Worm (Caenorhabditis elegans) whole organism, young adult: ENCODE measurements around the gene pat-6.

Source experiments
- B0019.2 ChIP-seq: fragments of 200-800 bp; sonication (Bioruptor generic); conservative IDR thresholded peaks from 2 replicates; pipeline ENCODE4 v1.3.6; 2022; ENCODE audit warnings: missing genetic modification reagents, missing genetic modification characterization, missing compliant biosample characterization
- F52B5.7 ChIP-seq: sonication (generic microtip); optimal IDR thresholded peaks from 2 replicates; lab custom pipeline; 2016; ENCODE audit warnings: mild to moderate bottlenecking, missing genetic modification characterization, missing compliant biosample characterization
- F55B11.4 ChIP-seq: sonication (generic microtip); optimal IDR thresholded peaks from 2 replicates; lab custom pipeline; 2016; ENCODE audit warnings: missing compliant biosample characterization, missing genetic modification characterization, borderline replicate concordance; ENCODE audit not compliant: insufficient read depth
- F57A8.1 ChIP-seq: fragments of 200-800 bp; sonication (Bioruptor generic); optimal IDR thresholded peaks from 2 replicates; lab custom pipeline; 2018; ENCODE audit warnings: mild to moderate bottlenecking, missing genetic modification characterization, moderate library complexity, missing compliant biosample characterization
- K12H6.12 ChIP-seq: fragments of 200-800 bp; sonication (Bioruptor generic); optimal IDR thresholded peaks from 2 replicates; lab custom pipeline; 2018; ENCODE audit warnings: mild to moderate bottlenecking, missing genetic modification characterization, missing compliant biosample characterization
- Y56A3A.18 ChIP-seq: fragments of 200-800 bp; sonication (Bioruptor generic); IDR thresholded peaks from 2 replicates; pipeline ENCODE4 v1.3.6; 2022; ENCODE audit warnings: missing genetic modification reagents, missing genetic modification characterization, missing compliant biosample characterization
- akir-1 ChIP-seq: fragments of 200-800 bp; sonication (Bioruptor generic); optimal IDR thresholded peaks from 2 replicates; lab custom pipeline; 2018; ENCODE audit warnings: mild to moderate bottlenecking, missing genetic modification characterization, moderate library complexity, missing compliant biosample characterization
- aptf-2 ChIP-seq: fragments of 200-800 bp; sonication (Bioruptor generic); conservative IDR thresholded peaks from 2 replicates; pipeline ENCODE4 v1.3.6; 2022; ENCODE audit warnings: missing genetic modification reagents, missing genetic modification characterization, missing compliant biosample characterization
- athp-1 ChIP-seq: sonication (generic microtip); optimal IDR thresholded peaks from 2 replicates; lab custom pipeline; 2017; ENCODE audit warnings: mild to moderate bottlenecking, missing genetic modification characterization, missing compliant biosample characterization
- ccch-3 ChIP-seq: fragments of 200-800 bp; sonication (Bioruptor generic); optimal IDR thresholded peaks from 2 replicates; lab custom pipeline; 2018; ENCODE audit warnings: mild to moderate bottlenecking, missing genetic modification characterization, missing compliant biosample characterization
- cebp-1 ChIP-seq, 2 experiments: fragments of 200-800 bp in 1 of 2; sonication (Bioruptor generic) in 1 of 2; sonication (generic microtip) in 1 of 2; IDR thresholded peaks in 1 of 2; optimal IDR thresholded peaks in 1 of 2; 2 replicates each; pipeline versions ENCODE4 v1.3.6 to Lab custom; 2017 to 2022; ENCODE audit warnings: missing compliant biosample characterization in 2 of 2, missing genetic modification characterization in 2 of 2, mild to moderate bottlenecking in 1 of 2, missing genetic modification reagents in 1 of 2, moderate library complexity in 1 of 2
- ceh-40 ChIP-seq: fragments of 200-800 bp; sonication (Bioruptor generic); IDR thresholded peaks from 2 replicates; pipeline ENCODE4 v1.3.6; 2022; ENCODE audit warnings: missing genetic modification characterization, missing compliant biosample characterization
- die-1 ChIP-seq: sonication (generic microtip); optimal IDR thresholded peaks from 2 replicates; lab custom pipeline; 2016; ENCODE audit warnings: missing genotype, mild to moderate bottlenecking, missing genetic modification characterization, missing compliant biosample characterization
- egrh-3 ChIP-seq: fragments of 200-800 bp; sonication (Bioruptor generic); IDR thresholded peaks from 2 replicates; pipeline ENCODE4 v1.3.6; 2022; ENCODE audit warnings: missing genetic modification reagents, missing genetic modification characterization, missing compliant biosample characterization
- fkh-3 ChIP-seq: sonication (generic microtip); optimal IDR thresholded peaks from 2 replicates; lab custom pipeline; 2016; ENCODE audit warnings: mild to moderate bottlenecking, missing genetic modification characterization, missing compliant biosample characterization
- hmg-1.2 ChIP-seq: fragments of 200-800 bp; sonication (Bioruptor generic); IDR thresholded peaks from 2 replicates; pipeline ENCODE4 v1.3.6; 2022; ENCODE audit warnings: missing genetic modification reagents, missing genetic modification characterization, missing compliant biosample characterization
- hmg-20 ChIP-seq: fragments of 200-800 bp; sonication (Bioruptor generic); IDR thresholded peaks from 2 replicates; pipeline ENCODE4 v1.3.6; 2022; ENCODE audit warnings: missing genetic modification reagents, missing genetic modification characterization, missing compliant biosample characterization
- let-526 ChIP-seq: fragments of 200-800 bp; sonication (Bioruptor generic); IDR thresholded peaks from 2 replicates; pipeline ENCODE4 v1.3.6; 2022; ENCODE audit warnings: missing genetic modification reagents, missing genetic modification characterization, missing compliant biosample characterization
- lin-26 ChIP-seq: fragments of 200-800 bp; sonication (Bioruptor generic); IDR thresholded peaks from 2 replicates; pipeline ENCODE4 v1.3.6; 2022; ENCODE audit warnings: missing genetic modification reagents, missing genetic modification characterization, missing compliant biosample characterization
- lin-35 ChIP-seq, 3 experiments: fragments of 150-350 bp in 2 of 3; sonication (generic microtip) in 1 of 3; optimal IDR thresholded peaks; 2 replicates each; lab custom pipeline; 2014 to 2018; ENCODE audit warnings: missing biosample characterization in 3 of 3, missing genetic modification characterization in 3 of 3, missing genetic modification reagents in 3 of 3
- lsl-1 ChIP-seq: fragments of 200-800 bp; sonication (Bioruptor generic); optimal IDR thresholded peaks from 2 replicates; lab custom pipeline; 2018; ENCODE audit warnings: mild to moderate bottlenecking, missing genetic modification characterization, moderate library complexity, missing compliant biosample characterization
- mcd-1 ChIP-seq: fragments of 200-800 bp; sonication (Bioruptor generic); IDR thresholded peaks from 2 replicates; pipeline ENCODE4 v1.3.6; 2022; ENCODE audit warnings: missing genetic modification reagents, missing genetic modification characterization, missing compliant biosample characterization
- nfya-1 ChIP-seq: sonication (generic microtip); optimal IDR thresholded peaks from 2 replicates; lab custom pipeline; 2017; ENCODE audit warnings: antibody characterized with exemption, missing compliant biosample characterization, missing genetic modification characterization, borderline replicate concordance; ENCODE audit not compliant: insufficient read depth
- nhr-80 ChIP-seq: sonication (generic microtip); optimal IDR thresholded peaks from 2 replicates; lab custom pipeline; 2016; ENCODE audit warnings: missing genetic modification characterization, missing compliant biosample characterization
- rec-8 ChIP-seq, 2 experiments: sonication (generic microtip); optimal IDR thresholded peaks; 2 replicates each; lab custom pipeline; 2016; ENCODE audit warnings: mild to moderate bottlenecking in 2 of 2, missing genetic modification characterization in 2 of 2, missing genetic modification reagents in 2 of 2, missing genotype in 2 of 2, missing biosample characterization in 1 of 2, missing compliant biosample characterization in 1 of 2, moderate library complexity in 1 of 2
- rpc-1 ChIP-seq, 2 experiments: fragments of 150-350 bp in 1 of 2; sonication (generic microtip) in 1 of 2; optimal IDR thresholded peaks; 2 replicates each; lab custom pipeline; 2014 to 2018; ENCODE audit warnings: missing biosample characterization in 1 of 2, missing genetic modification characterization in 1 of 2, missing genetic modification reagents in 1 of 2, missing genotype in 1 of 2
- snpc-4 ChIP-seq, 5 experiments: fragments of 150-350 bp in 1 of 5; sonication (generic microtip) in 4 of 5; optimal IDR thresholded peaks; 2 replicates each; lab custom pipeline; 2014 to 2018; ENCODE audit warnings: missing genetic modification characterization in 5 of 5, missing biosample characterization in 3 of 5, antibody characterized with exemption in 2 of 5, mild to moderate bottlenecking in 2 of 5, missing compliant biosample characterization in 2 of 5, missing genotype in 2 of 5, moderate library complexity in 2 of 5, missing genetic modification reagents in 1 of 5
- sptf-2 ChIP-seq: fragments of 200-800 bp; sonication (Bioruptor generic); optimal IDR thresholded peaks from 2 replicates; lab custom pipeline; 2018; ENCODE audit warnings: mild to moderate bottlenecking, missing genetic modification characterization, missing compliant biosample characterization
- ztf-22 ChIP-seq: fragments of 200-800 bp; sonication (Bioruptor generic); optimal IDR thresholded peaks from 2 replicates; lab custom pipeline; 2018; ENCODE audit warnings: mild to moderate bottlenecking, missing genetic modification characterization, moderate library complexity, missing compliant biosample characterization
- ztf-3 ChIP-seq: fragments of 200-800 bp; sonication (Bioruptor generic); optimal IDR thresholded peaks from 2 replicates; lab custom pipeline; 2018; ENCODE audit warnings: mild to moderate bottlenecking, missing genetic modification characterization, missing compliant biosample characterization

The pat-6 gene

DNA sequence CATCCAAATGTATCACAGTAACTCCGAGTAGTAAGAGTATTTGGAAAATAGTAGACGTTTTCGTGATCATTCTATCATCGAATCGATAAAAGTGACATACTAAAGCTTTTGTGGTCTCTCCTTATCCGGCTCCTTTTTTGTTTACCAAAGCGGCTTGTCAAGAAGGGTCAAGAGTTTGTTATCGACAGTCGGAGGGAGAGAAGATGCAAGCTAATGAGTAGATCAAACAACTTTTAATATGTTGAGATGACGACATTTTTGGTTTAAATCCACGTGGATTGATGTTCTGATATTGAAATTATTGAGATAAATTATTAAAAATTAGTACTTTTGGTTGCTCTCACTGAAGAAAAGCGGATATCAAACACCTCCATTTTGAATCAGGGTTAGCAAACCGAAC is 27.3 kb upstream of the pat-6 start, which contains the start of gene T21D12.7:
Gene T21D12.7 (minus strand): TSS at position 101 of the 400 bp plus-strand sequence.
- TF ChIP-seq K12H6.12 (tag; lab: Kevin White, UChicago) = no peak
- TF ChIP-seq athp-1 (tag; lab: Kevin White, UChicago) = no peak
- TF ChIP-seq lin-35 (GFP tag; optimal IDR thresholded peaks at IDR 0.05; lab: Kevin White, UChicago) = peak in 1 of 3 experiments; percentile 36
- TF ChIP-seq nhr-80 = no peak
- no peak for TF ChIP-seq rpc-1 (optimal IDR thresholded peaks at IDR 0.05; lab: Kevin White, UChicago)
- TF ChIP-seq rpc-1 (tag; optimal IDR thresholded peaks at IDR 0.05; lab: Kevin White, UChicago) = no peak
- no peak for TF ChIP-seq B0019.2 (GFP tag; lab: Robert Waterston, UW)

ce11 chrIV:290387-290786 is 26.4 kb upstream of the pat-6 start:
- TF ChIP-seq hmg-20 = no peak
- TF ChIP-seq ztf-3 = no peak
- no peak for TF ChIP-seq snpc-4 (GFP tag; optimal IDR thresholded peaks at IDR 0.05; lab: Kevin White, UChicago)
- TF ChIP-seq snpc-4 (tag; optimal IDR thresholded peaks at IDR 0.05; lab: Kevin White, UChicago) = no peak
- TF ChIP-seq sptf-2 (GFP tag; lab: Kevin White, UChicago) = no peak
- TF ChIP-seq, all 124 proteins: peak for 0

ce11 chrIV:288027-288426 is 24.0 kb upstream of the pat-6 start, which contains the start of gene T21D12.14:
Gene T21D12.14, minus strand, starts transcription at chrIV:288127.
- TF ChIP-seq lin-26 = no peak
- TF ChIP-seq F52B5.7 (tag; lab: Kevin White, UChicago) = no peak
- TF ChIP-seq fkh-3 (tag; lab: Kevin White, UChicago) = no peak
- no peak for TF ChIP-seq ztf-22 (GFP tag; lab: Kevin White, UChicago)
- TF ChIP-seq lsl-1 (GFP tag; lab: Kevin White, UChicago) = no peak

- TF ChIP-seq lin-26 (no peak), ztf-22 (GFP tag; lab: Kevin White, UChicago) (no peak), hmg-1.2 (GFP tag; lab: Robert Waterston, UW) (no peak), F57A8.1 (GFP tag; lab: Kevin White, UChicago) (no peak), die-1 (tag; lab: Kevin White, UChicago) (no peak), K12H6.12 (tag; lab: Kevin White, UChicago) (no peak), F55B11.4 (no peak), Y56A3A.18 (no peak), rec-8 (tag; optimal IDR thresholded peaks at IDR 0.05; lab: Kevin White, UChicago) (no peak), let-526 (GFP tag; lab: Robert Waterston, UW) (no peak), ceh-40 (GFP tag; lab: Robert Waterston, UW) (no peak), egrh-3 (GFP tag; lab: Robert Waterston, UW) (no peak), mcd-1 (GFP tag; lab: Robert Waterston, UW) (no peak), aptf-2 (GFP tag; lab: Robert Waterston, UW) (no peak), akir-1 (GFP tag; lab: Kevin White, UChicago) (no peak), nfya-1 (tag; lab: Kevin White, UChicago) (no peak), ccch-3 (GFP tag; lab: Kevin White, UChicago) (no peak)
These were observed 19.3 kb upstream of the pat-6 start, which contains the start of gene best-19 for ce11 chrIV:283347-283746. Gene best-19, plus strand, starts transcription at chrIV:283647.

DNA sequence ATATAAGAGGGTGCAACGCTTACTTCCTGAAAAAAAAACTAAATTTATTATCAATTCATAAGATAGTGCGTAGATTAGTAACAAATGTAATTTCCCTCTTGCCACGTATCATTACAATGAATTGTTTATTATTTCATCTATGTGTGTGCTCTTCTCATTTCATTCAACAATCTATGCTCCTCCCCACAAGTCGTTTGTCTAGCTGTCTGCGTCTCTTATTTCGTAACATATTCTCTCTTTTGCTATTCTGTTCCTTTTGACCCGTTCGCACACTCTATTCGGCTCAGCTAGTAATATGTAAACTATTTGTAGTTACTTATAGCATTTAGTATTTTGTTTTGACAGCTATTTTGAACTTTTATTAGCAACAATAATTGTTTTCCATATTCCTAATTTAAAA is 18.0 kb upstream of the pat-6 start:
- no peak for TF ChIP-seq ccch-3 (GFP tag; lab: Kevin White, UChicago)
- peak; percentile 80 for TF ChIP-seq hmg-1.2 (GFP tag; lab: Robert Waterston, UW)
- no peak; the same call in 1 of the 2 replicates for TF ChIP-seq cebp-1 (GFP tag; IDR thresholded peaks at IDR 0.05; lab: Robert Waterston, UW)
- peak; percentile 74 for TF ChIP-seq cebp-1 (tag; optimal IDR thresholded peaks at IDR 0.05; lab: Kevin White, UChicago)
